Worm (Caenorhabditis elegans): ENCODE measurements around the gene txt-1.

The txt-1 gene

DNA sequence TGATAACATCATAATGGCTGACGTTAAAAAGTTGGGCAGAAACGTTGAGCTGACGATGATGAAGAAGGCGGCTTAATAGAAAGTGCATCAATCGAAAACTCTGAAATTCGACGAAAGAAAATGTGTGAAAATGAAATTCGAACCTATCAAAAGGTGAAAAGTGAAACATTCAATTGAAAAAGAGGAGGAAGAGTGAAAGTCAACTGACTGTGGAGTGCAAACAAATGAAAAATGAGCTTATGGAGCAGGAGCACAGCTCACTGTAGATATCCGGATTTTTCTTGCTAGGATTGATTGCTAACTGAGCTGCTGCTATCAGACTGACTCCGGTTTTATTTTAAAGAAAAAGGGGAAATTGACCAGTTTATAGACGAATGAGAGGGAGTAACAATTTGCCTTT, 15.1 kb downstream of the txt-1 start, which contains the start of gene K10B4.3:
Gene K10B4.3 (minus strand): TSS at position 101 of the 400 bp plus-strand sequence.
- no peak for TF ChIP-seq B0035.1 (tag; optimal IDR thresholded peaks at IDR 0.05)
- no peak for TF ChIP-seq F57C9.4 (tag; optimal IDR thresholded peaks at IDR 0.05)
- TF ChIP-seq rpc-1 (optimal IDR thresholded peaks at IDR 0.05): no peak
- no peak for TF ChIP-seq rpc-1 (tag; optimal IDR thresholded peaks at IDR 0.05)
- no peak for TF ChIP-seq F49E8.2 (tag; optimal IDR thresholded peaks at IDR 0.05; ENCODE audit: insufficient read depth)
- TF ChIP-seq lag-1 (GFP tag; IDR thresholded peaks at IDR 0.05): no peak
- no peak for TF ChIP-seq hrde-1 (tag; optimal IDR thresholded peaks at IDR 0.05; ENCODE audit: borderline replicate concordance)
- no peak for TF ChIP-seq ztf-22 (GFP tag; optimal IDR thresholded peaks at IDR 0.05)
- TF ChIP-seq bed-1 (GFP tag; IDR thresholded peaks at IDR 0.05): no peak

DNA sequence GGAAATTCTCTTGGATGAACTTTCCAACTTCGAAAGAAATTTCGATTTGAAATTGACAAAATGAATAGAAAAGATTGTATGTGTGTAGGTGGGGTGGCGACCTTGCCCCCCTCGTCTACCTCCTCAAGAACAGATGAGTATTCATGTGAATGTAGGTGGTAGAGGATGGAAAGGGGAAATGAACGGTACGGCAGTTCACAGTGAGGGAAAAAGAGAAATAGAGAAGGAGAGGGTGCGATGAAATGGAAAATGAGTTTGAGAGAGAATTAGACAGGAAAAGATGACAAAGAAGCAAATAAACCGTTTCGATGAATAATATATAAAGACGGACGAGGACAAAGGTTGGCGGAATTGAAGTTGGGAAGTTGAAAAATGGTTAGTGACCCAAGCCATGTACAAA, 16.0 kb downstream of the txt-1 start:
- TF ChIP-seq dpl-1 (GFP tag; optimal IDR thresholded peaks at IDR 0.05) (no peak), madf-3 (GFP tag; IDR thresholded peaks at IDR 0.05) (no peak), gei-17 (GFP tag; optimal IDR thresholded peaks at IDR 0.05) (no peak), hmg-1.2 (GFP tag; IDR thresholded peaks at IDR 0.05) (peak; percentile 33; the same call in 1 of the 2 replicates)

DNA sequence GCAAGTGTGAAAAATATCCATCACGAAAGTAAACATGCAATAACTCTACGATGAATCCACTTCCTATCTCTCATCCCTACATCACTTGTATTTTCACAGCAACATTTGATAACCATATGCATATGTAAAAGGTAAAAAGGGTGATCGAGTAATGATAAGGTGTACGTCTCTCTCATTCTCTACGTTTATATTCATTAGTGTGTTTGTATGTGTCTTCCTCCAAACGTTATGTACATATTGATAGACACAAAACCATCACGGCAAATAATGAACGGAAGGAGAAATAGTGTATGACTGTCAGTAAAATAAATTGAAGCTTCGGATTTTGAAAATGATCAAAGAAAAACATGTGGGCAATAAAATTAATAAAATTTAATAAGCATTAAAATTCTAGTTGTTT, 16.5 kb downstream of the txt-1 start:
- TF ChIP-seq nhr-80 (tag; optimal IDR thresholded peaks at IDR 0.05) (peak; percentile 65), C17E4.6 (GFP tag; IDR thresholded peaks at IDR 0.05) (no peak)

DNA sequence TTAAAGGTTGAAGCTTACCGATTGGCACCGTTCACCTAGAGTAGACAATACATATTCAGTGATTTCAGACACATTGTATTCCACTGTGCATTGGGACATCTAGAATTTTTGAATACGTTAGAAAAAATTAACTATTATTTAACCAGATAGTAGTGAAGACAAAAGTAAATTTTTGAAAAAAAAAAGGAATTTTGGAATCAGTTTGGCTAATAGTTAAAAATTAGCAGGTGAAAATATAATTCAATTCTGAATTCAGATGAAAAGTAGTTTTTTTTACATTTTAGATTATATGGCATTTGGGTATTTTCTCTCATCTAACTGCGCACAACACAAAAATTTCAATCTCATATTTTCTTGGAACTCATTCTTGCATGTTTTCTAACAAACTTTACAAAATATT, 18.9 kb downstream of the txt-1 start, which contains the start of gene nmur-2:
Gene nmur-2 (minus strand): TSS at position 101 of the 400 bp plus-strand sequence.
- TF ChIP-seq snpc-1.3 (tag; optimal IDR thresholded peaks at IDR 0.05; ENCODE audit: insufficient read depth) (no peak), Y67H2A.10 (GFP tag; conservative IDR thresholded peaks at IDR 0.05) (no peak), bed-2 (GFP tag; IDR thresholded peaks at IDR 0.05) (no peak), lin-26 (GFP tag; IDR thresholded peaks at IDR 0.05) (no peak), lag-1 (GFP tag; IDR thresholded peaks at IDR 0.05) (no peak), mxl-1 (tag; optimal IDR thresholded peaks at IDR 0.05) (no peak)

DNA sequence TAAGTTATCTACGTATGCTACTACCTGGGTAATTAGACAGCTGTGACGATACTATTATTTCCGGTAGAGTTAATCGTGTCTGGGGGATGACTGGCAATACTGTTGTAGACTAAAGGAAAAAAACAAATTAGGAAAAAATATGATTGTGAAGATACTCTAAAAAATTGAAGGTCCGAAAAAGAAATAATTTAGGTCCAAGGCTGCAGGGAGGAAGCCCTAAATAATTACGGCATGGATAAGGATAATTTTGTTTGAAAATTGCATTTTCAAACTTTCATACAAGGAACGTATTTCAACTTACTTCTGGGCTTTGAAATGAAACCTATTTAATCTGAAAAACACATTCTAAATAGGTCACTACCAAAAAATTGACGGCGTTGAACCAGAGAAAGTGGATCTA, 22.9 kb downstream of the txt-1 start, which contains the start of gene srd-3:
Gene srd-3 (minus strand): TSS at position 101 of the 400 bp plus-strand sequence.
- no peak for TF ChIP-seq mel-28 (tag; optimal IDR thresholded peaks at IDR 0.05; ENCODE audit: borderline replicate concordance)
- TF ChIP-seq nfya-1 (tag; optimal IDR thresholded peaks at IDR 0.05; ENCODE audit: borderline replicate concordance, insufficient read depth): no peak
- TF ChIP-seq F37B4.10 (GFP tag; IDR thresholded peaks at IDR 0.05): no peak
- no peak for TF ChIP-seq let-526 (GFP tag; IDR thresholded peaks at IDR 0.05)
- no peak for TF ChIP-seq rpc-1 (optimal IDR thresholded peaks at IDR 0.05)
- TF ChIP-seq rpc-1 (tag; optimal IDR thresholded peaks at IDR 0.05): no peak
- no peak for TF ChIP-seq egrh-3 (GFP tag; IDR thresholded peaks at IDR 0.05)
- TF ChIP-seq sdz-38 (tag; optimal IDR thresholded peaks at IDR 0.05): no peak
- no peak for TF ChIP-seq rec-8 (tag; optimal IDR thresholded peaks at IDR 0.05)
- no peak for TF ChIP-seq sptf-2 (GFP tag; optimal IDR thresholded peaks at IDR 0.05)
- TF ChIP-seq mes-4 (tag; optimal IDR thresholded peaks at IDR 0.05): no peak
- TF ChIP-seq attf-6 (GFP tag; IDR thresholded peaks at IDR 0.05): no peak

DNA sequence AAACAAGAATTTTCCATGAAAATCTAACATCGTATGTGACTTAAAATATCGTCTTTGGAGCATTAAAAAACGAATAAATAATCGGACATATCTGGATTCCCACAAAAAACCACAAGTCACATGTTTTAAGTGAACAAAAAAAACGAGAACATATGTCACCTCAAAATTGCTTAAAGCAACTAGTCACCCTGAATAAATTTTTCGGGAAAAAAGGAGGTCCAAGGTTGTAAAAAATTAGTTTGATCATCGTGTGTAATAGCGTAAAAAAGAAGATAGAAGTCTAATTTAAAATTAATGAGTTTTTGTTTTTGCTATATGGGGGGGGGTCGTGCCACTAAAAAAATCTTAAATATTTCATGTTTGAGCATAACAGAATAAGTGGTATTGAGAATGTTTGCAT, 23.8 kb downstream of the txt-1 start:
- no peak for TF ChIP-seq mes-4 (tag; optimal IDR thresholded peaks at IDR 0.05)
- no peak for TF ChIP-seq hmg-20 (GFP tag; IDR thresholded peaks at IDR 0.05)
- TF ChIP-seq dpff-1 (tag; optimal IDR thresholded peaks at IDR 0.05): no peak
- TF ChIP-seq madf-10 (tag; optimal IDR thresholded peaks at IDR 0.05): no peak
- TF ChIP-seq B0261.1 (tag; optimal IDR thresholded peaks at IDR 0.05): no peak
- no peak for TF ChIP-seq egl-44 (GFP tag; IDR thresholded peaks at IDR 0.05)
- TF ChIP-seq aptf-2 (GFP tag; conservative IDR thresholded peaks at IDR 0.05): no peak
- no peak for TF ChIP-seq lsy-27 (tag; optimal IDR thresholded peaks at IDR 0.05; ENCODE audit: borderline replicate concordance, insufficient read depth)
- TF ChIP-seq ekl-4 (GFP tag; IDR thresholded peaks at IDR 0.05): no peak
- TF ChIP-seq F22D6.2 (tag; optimal IDR thresholded peaks at IDR 0.05): no peak
- no peak for TF ChIP-seq chd-7 (tag; optimal IDR thresholded peaks at IDR 0.05)

All from whole organism, young adult.